Worm (Caenorhabditis elegans) whole organism, L4 larva: ENCODE results near the gene E02H9.9.

ENCODE experiments used
- D1046.2 ChIP-seq: fragments of 200-800 bp; sonication (Bioruptor generic); IDR thresholded peaks from 2 replicates; pipeline ENCODE4 v1.3.6; 2022; ENCODE audit warnings: missing genetic modification characterization, missing compliant biosample characterization
- F44E2.7 ChIP-seq: fragments of 200-800 bp; sonication (Bioruptor generic); IDR thresholded peaks from 2 replicates; pipeline ENCODE4 v2.1.2; 2022; ENCODE audit warnings: missing genetic modification characterization, missing compliant biosample characterization
- Y48G9A.11 ChIP-seq: fragments of 200-800 bp; sonication (Bioruptor generic); IDR thresholded peaks from 2 replicates; pipeline ENCODE4 v1.3.6; 2022; ENCODE audit warnings: missing genetic modification reagents, missing genetic modification characterization, missing compliant biosample characterization
- aha-1 ChIP-seq: fragments of 150-350 bp; peaks from one replicate; lab custom pipeline; 2014; ENCODE audit warnings: missing biosample characterization, missing genetic modification characterization
- ama-1 ChIP-seq: fragments of 150-350 bp; optimal IDR thresholded peaks from 2 replicates; lab custom pipeline; 2014; ENCODE audit warnings: inconsistent platforms, mixed read lengths
- arid-1 ChIP-seq: fragments of 200-800 bp; sonication (Bioruptor generic); conservative IDR thresholded peaks from 2 replicates; pipeline ENCODE4 v1.3.6; 2022; ENCODE audit warnings: missing genetic modification reagents, missing genetic modification characterization, missing compliant biosample characterization
- ceh-28 ChIP-seq: fragments of 150-350 bp; optimal IDR thresholded peaks from 2 replicates; lab custom pipeline; 2014; ENCODE audit warnings: missing biosample characterization, missing genetic modification reagents, missing genetic modification characterization
- ceh-32 ChIP-seq: sonication (generic microtip); optimal IDR thresholded peaks from 2 replicates; lab custom pipeline; 2016; ENCODE audit warnings: mild to moderate bottlenecking, missing genetic modification characterization, missing compliant biosample characterization; ENCODE audit not compliant: poor library complexity
- ces-1 ChIP-seq: fragments of 150-350 bp; sonication (generic microtip); optimal IDR thresholded peaks from 4 replicates; lab custom pipeline; 2014; ENCODE audit warnings: missing biosample characterization, missing genetic modification reagents, missing genetic modification characterization
- ctbp-1 ChIP-seq: fragments of 200-800 bp; sonication (Bioruptor generic); IDR thresholded peaks from 2 replicates; pipeline ENCODE4 v1.3.6; 2022; ENCODE audit warnings: missing genetic modification reagents, missing genetic modification characterization, missing compliant biosample characterization
- daf-16 ChIP-seq, 3 experiments: sonication (generic microtip); optimal IDR thresholded peaks; 2 replicates each; lab custom pipeline; 2016 to 2017; ENCODE audit warnings: missing genetic modification characterization in 3 of 3, missing genetic modification reagents in 3 of 3, mild to moderate bottlenecking in 2 of 3, missing compliant biosample characterization in 2 of 3, missing biosample characterization in 1 of 3, moderate library complexity in 1 of 3
- dmd-6 ChIP-seq: fragments of 200-800 bp; sonication (Bioruptor generic); IDR thresholded peaks from 2 replicates; pipeline ENCODE4 v1.3.6; 2022; ENCODE audit warnings: missing genetic modification reagents, missing genetic modification characterization, missing compliant biosample characterization
- dmd-8 ChIP-seq: fragments of 200-800 bp; sonication (Bioruptor generic); IDR thresholded peaks from 2 replicates; pipeline ENCODE4 v1.3.6; 2022; ENCODE audit warnings: missing genetic modification characterization, missing compliant biosample characterization
- duxl-1 ChIP-seq: sonication (generic microtip); optimal IDR thresholded peaks from 2 replicates; lab custom pipeline; 2016; ENCODE audit warnings: mild to moderate bottlenecking, missing genetic modification characterization, moderate library complexity, missing compliant biosample characterization; ENCODE audit not compliant: poor library complexity
- dve-1 ChIP-seq: sonication (generic microtip); optimal IDR thresholded peaks from 2 replicates; lab custom pipeline; 2017; ENCODE audit warnings: antibody characterized with exemption, mild to moderate bottlenecking, missing genetic modification characterization, missing compliant biosample characterization; ENCODE audit not compliant: insufficient read depth
- egl-27 ChIP-seq: sonication (generic microtip); optimal IDR thresholded peaks from 3 replicates; lab custom pipeline; 2017; ENCODE audit warnings: missing biosample characterization, missing genetic modification reagents, missing genetic modification characterization
- egl-43 ChIP-seq: fragments of 200-800 bp; sonication (Bioruptor generic); IDR thresholded peaks from 2 replicates; pipeline ENCODE4 v1.3.6; 2022; ENCODE audit warnings: missing genetic modification reagents, missing genetic modification characterization, missing compliant biosample characterization
- gei-8 ChIP-seq: fragments of 200-800 bp; sonication (Bioruptor generic); optimal IDR thresholded peaks from 2 replicates; lab custom pipeline; 2018; ENCODE audit warnings: mild to moderate bottlenecking, missing genetic modification characterization, missing compliant biosample characterization
- hlh-11 ChIP-seq: fragments of 200-800 bp; sonication (Bioruptor generic); optimal IDR thresholded peaks from 2 replicates; lab custom pipeline; 2018; ENCODE audit warnings: mild to moderate bottlenecking, missing genetic modification characterization, missing compliant biosample characterization
- hlh-30 ChIP-seq: sonication (generic microtip); optimal IDR thresholded peaks from 2 replicates; lab custom pipeline; 2017; ENCODE audit warnings: antibody characterized with exemption, mild to moderate bottlenecking, missing genetic modification characterization, missing compliant biosample characterization; ENCODE audit not compliant: insufficient read depth
- lim-7 ChIP-seq: fragments of 200-800 bp; sonication (Bioruptor generic); IDR thresholded peaks from 2 replicates; pipeline ENCODE4 v1.3.6; 2022; ENCODE audit warnings: missing genetic modification characterization, missing compliant biosample characterization
- lin-1 ChIP-seq: fragments of 200-800 bp; sonication (Bioruptor generic); IDR thresholded peaks from 2 replicates; pipeline ENCODE4 v1.3.6; 2022; ENCODE audit warnings: missing genetic modification reagents, missing genetic modification characterization, missing compliant biosample characterization
- lin-13 ChIP-seq: fragments of 150-350 bp; optimal IDR thresholded peaks from 2 replicates; lab custom pipeline; 2014; ENCODE audit warnings: missing biosample characterization, missing genetic modification reagents, missing genetic modification characterization
- lin-15B ChIP-seq: fragments of 150-350 bp; sonication (generic microtip); optimal IDR thresholded peaks from 3 replicates; lab custom pipeline; 2014; ENCODE audit warnings: missing biosample characterization, missing genetic modification characterization
- lin-38 ChIP-seq: fragments of 200-800 bp; sonication (Bioruptor generic); IDR thresholded peaks from 2 replicates; pipeline ENCODE4 v1.3.6; 2022; ENCODE audit warnings: missing genetic modification reagents, missing genetic modification characterization, missing compliant biosample characterization
- lsy-2 ChIP-seq, 2 experiments: fragments of 150-350 bp in 1 of 2; sonication (generic microtip) in 1 of 2; optimal IDR thresholded peaks; 2 replicates each; lab custom pipeline; 2014 to 2017; ENCODE audit warnings: missing biosample characterization in 2 of 2, missing genetic modification characterization in 2 of 2
- madf-5 ChIP-seq, 2 experiments: fragments of 200-800 bp; sonication (Bioruptor generic); IDR thresholded peaks; 2 replicates each; pipeline ENCODE4 v1.3.6; 2022; ENCODE audit warnings: missing compliant biosample characterization in 2 of 2, missing genetic modification characterization in 2 of 2
- madf-9 ChIP-seq: fragments of 200-800 bp; sonication (Bioruptor generic); conservative IDR thresholded peaks from 2 replicates; pipeline ENCODE4 v1.3.6; 2022; ENCODE audit warnings: missing genetic modification reagents, missing genetic modification characterization, missing compliant biosample characterization
- mdl-1 ChIP-seq, 2 experiments: fragments of 150-350 bp in 1 of 2; sonication (generic microtip) in 1 of 2; optimal IDR thresholded peaks; 2 replicates each; lab custom pipeline; 2014 to 2017; ENCODE audit warnings: missing biosample characterization in 2 of 2, missing genetic modification characterization in 2 of 2
- mdt-29 ChIP-seq: fragments of 200-800 bp; sonication (Bioruptor generic); IDR thresholded peaks from 2 replicates; pipeline ENCODE4 v1.3.6; 2022; ENCODE audit warnings: missing genetic modification reagents, missing genetic modification characterization, missing compliant biosample characterization
- mep-1 ChIP-seq: fragments of 150-350 bp; sonication (generic microtip); optimal IDR thresholded peaks from 3 replicates; lab custom pipeline; 2014; ENCODE audit warnings: missing biosample characterization, missing genetic modification characterization
- mes-2 ChIP-seq: sonication (generic microtip); optimal IDR thresholded peaks from 2 replicates; lab custom pipeline; 2016; ENCODE audit warnings: missing genotype, mild to moderate bottlenecking, missing genetic modification characterization, missing compliant biosample characterization; ENCODE audit not compliant: poor library complexity, severe bottlenecking
- mxl-2 ChIP-seq: fragments of 200-800 bp; sonication (Bioruptor generic); conservative IDR thresholded peaks from 2 replicates; pipeline ENCODE4 v1.3.6; 2022; ENCODE audit warnings: missing genetic modification reagents, missing genetic modification characterization, missing compliant biosample characterization
- nhr-11 ChIP-seq: fragments of 150-350 bp; optimal IDR thresholded peaks from 2 replicates; lab custom pipeline; 2014; ENCODE audit warnings: missing biosample characterization, missing genetic modification characterization
- nhr-237 ChIP-seq: sonication (generic microtip); optimal IDR thresholded peaks from 2 replicates; lab custom pipeline; 2017; ENCODE audit warnings: missing biosample characterization, missing genetic modification characterization
- nhr-25 ChIP-seq: sonication (generic microtip); optimal IDR thresholded peaks from 2 replicates; lab custom pipeline; 2017; ENCODE audit warnings: missing genetic modification characterization, mild to moderate bottlenecking, missing compliant biosample characterization, antibody characterized with exemption, moderate library complexity, borderline replicate concordance; ENCODE audit not compliant: insufficient read depth
- nhr-28 ChIP-seq: fragments of 150-350 bp; optimal IDR thresholded peaks from 2 replicates; lab custom pipeline; 2014; ENCODE audit warnings: missing biosample characterization, missing genetic modification characterization
- nhr-6 ChIP-seq: fragments of 150-350 bp; optimal IDR thresholded peaks from 2 replicates; lab custom pipeline; 2014; ENCODE audit warnings: missing biosample characterization, missing genetic modification characterization
- pha-4 ChIP-seq, 2 experiments: fragments of 150-350 bp in 1 of 2; fragments of 200-800 bp in 1 of 2; sonication (Bioruptor generic) in 1 of 2; IDR thresholded peaks in 1 of 2; optimal IDR thresholded peaks in 1 of 2; 2 replicates each; pipeline versions ENCODE4 v1.3.6 to Lab custom; 2014 to 2022; ENCODE audit warnings: missing genetic modification characterization in 2 of 2, missing genetic modification reagents in 2 of 2, missing biosample characterization in 1 of 2, missing compliant biosample characterization in 1 of 2
- rbr-2 ChIP-seq: sonication (generic microtip); optimal IDR thresholded peaks from 2 replicates; lab custom pipeline; 2016; ENCODE audit warnings: missing genotype, missing genetic modification characterization, missing compliant biosample characterization
- unc-39 ChIP-seq: sonication (generic microtip); optimal IDR thresholded peaks from 2 replicates; lab custom pipeline; 2017; ENCODE audit warnings: missing biosample characterization, missing genetic modification characterization
- unc-62 ChIP-seq, 3 experiments: fragments of 150-350 bp in 1 of 3; sonication (generic microtip); optimal IDR thresholded peaks in 2 of 3; peaks in 1 of 3; 1 replicate in 1 of 3; 2 replicates in 2 of 3; lab custom pipeline; 2014 to 2017; ENCODE audit warnings: missing biosample characterization in 3 of 3, missing genetic modification characterization in 3 of 3, missing genetic modification reagents in 3 of 3, missing genotype in 1 of 3

The E02H9.9 gene

ce11 chrIII:2421226-2421625 is 46.9 kb downstream of the E02H9.9 start:
- TF ChIP-seq nhr-237 (tag; lab: Kevin White, UChicago) = no peak
- TF ChIP-seq unc-62 (GFP tag; optimal IDR thresholded peaks at IDR 0.05 in 1 of 2; lab: Kevin White, UChicago) = peak in 1 of 2 experiments; percentile 12
- no peak for TF ChIP-seq unc-62 (tag; optimal IDR thresholded peaks at IDR 0.05; lab: Kevin White, UChicago)
- TF ChIP-seq nhr-11 (tag; lab: Kevin White, UChicago) = no peak
- TF ChIP-seq dmd-8 (GFP tag; lab: Robert Waterston, UW) = no peak
- no peak for TF ChIP-seq madf-9
- peak; percentile 53 for TF ChIP-seq aha-1 (tag; lab: Kevin White, UChicago)
- TF ChIP-seq madf-5 (GFP tag; IDR thresholded peaks at IDR 0.05; lab: Robert Waterston, UW) = no peak
- peak; percentile 60; the same call in 1 of the 2 replicates for TF ChIP-seq egl-43 (GFP tag; lab: Robert Waterston, UW)

ce11 chrIII:2419504-2419903 is 48.6 kb downstream of the E02H9.9 start:
- TF ChIP-seq F44E2.7 (0 out of 2 replicates have a peak, but pooled peaks have one; percentile 60), ama-1 (lab: Kevin White, UChicago) (no peak), lin-38 (GFP tag; lab: Robert Waterston, UW) (peak; percentile 8), ceh-28 (tag; lab: Kevin White, UChicago) (peak; percentile 90), ces-1 (GFP tag; lab: Kevin White, UChicago) (no peak)

ce11 chrIII:2418981-2419380 is 49.1 kb downstream of the E02H9.9 start:
- no peak for TF ChIP-seq lim-7 (GFP tag; lab: Robert Waterston, UW)
- TF ChIP-seq aha-1 (tag; lab: Kevin White, UChicago) = peak; percentile 76
- TF ChIP-seq duxl-1 = no peak
- no peak for TF ChIP-seq madf-9
- TF ChIP-seq lin-15B = no peak

DNA sequence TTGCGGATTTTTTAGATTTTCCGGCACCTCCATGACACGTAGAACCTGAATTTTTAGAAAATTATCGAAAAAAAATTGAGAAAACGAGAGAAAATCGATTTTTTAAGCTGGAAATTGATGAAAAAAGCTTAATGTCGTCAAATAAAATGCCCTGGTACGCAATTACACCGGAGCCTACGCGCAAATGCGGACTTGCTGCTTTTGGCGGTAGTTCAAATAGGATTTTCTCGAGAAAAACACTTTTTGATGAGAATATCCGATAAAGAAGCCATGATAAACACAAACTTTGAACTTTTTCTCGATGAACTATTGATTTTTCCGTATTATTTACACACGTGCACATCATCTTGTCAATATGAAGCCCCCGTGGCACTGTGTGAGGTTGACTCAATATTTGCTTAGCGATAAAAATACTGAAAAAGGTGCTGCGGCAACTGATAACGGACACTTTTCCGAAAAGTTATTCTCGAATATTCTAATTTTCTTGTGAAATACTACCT is 49.9 kb downstream of the E02H9.9 start, which contains the start of the genes W04B5.5 and W04B5.3:
Gene W04B5.5, minus strand, starts transcription at position 51 of the 500 bp plus-strand sequence.
Gene W04B5.3, plus strand, starts transcription at position 356 of the 500 bp plus-strand sequence.
- peak in 1 of 2 experiments; percentile 62 for TF ChIP-seq lsy-2 (tag; optimal IDR thresholded peaks at IDR 0.05; lab: Kevin White, UChicago)
- peak; percentile 37 for TF ChIP-seq mep-1 (tag; lab: Kevin White, UChicago)
- TF ChIP-seq unc-62 (GFP tag; optimal IDR thresholded peaks at IDR 0.05 in 1 of 2; lab: Kevin White, UChicago) = peak in 1 of 2 experiments; percentile 63
- TF ChIP-seq unc-62 (tag; optimal IDR thresholded peaks at IDR 0.05; lab: Kevin White, UChicago) = no peak
- no peak for TF ChIP-seq rbr-2 (tag; lab: Kevin White, UChicago)
- peak; percentile 9 for TF ChIP-seq nhr-6 (tag; lab: Kevin White, UChicago)
- TF ChIP-seq ctbp-1 (GFP tag; lab: Robert Waterston, UW) = no peak
- TF ChIP-seq nhr-25 (tag; lab: Kevin White, UChicago) = no peak
- peak; percentile 41 for TF ChIP-seq hlh-30 (tag; lab: Kevin White, UChicago)
- no peak for TF ChIP-seq mxl-2 (GFP tag; lab: Robert Waterston, UW)
- TF ChIP-seq aha-1 (tag; lab: Kevin White, UChicago) = peak; percentile 62
- peak in 1 of 2 experiments; percentile 51 for TF ChIP-seq mdl-1 (tag; optimal IDR thresholded peaks at IDR 0.05; lab: Kevin White, UChicago)
- peak; percentile 67 for TF ChIP-seq dve-1 (tag; lab: Kevin White, UChicago)
- TF ChIP-seq gei-8 (GFP tag; lab: Kevin White, UChicago) = no peak
- peak; percentile 57 for TF ChIP-seq hlh-11 (tag; lab: Kevin White, UChicago)
- peak; percentile 62 for TF ChIP-seq Y48G9A.11 (GFP tag; lab: Robert Waterston, UW)
- TF ChIP-seq lin-1 (GFP tag; lab: Robert Waterston, UW) = no peak
- peak in 1 of 2 experiments; percentile 23 for TF ChIP-seq daf-16 (GFP tag; optimal IDR thresholded peaks at IDR 0.05; lab: Kevin White, UChicago)
- peak; percentile 97 for TF ChIP-seq daf-16 (tag; optimal IDR thresholded peaks at IDR 0.05; lab: Kevin White, UChicago)
- no peak for TF ChIP-seq ceh-32 (tag; lab: Kevin White, UChicago)
- TF ChIP-seq mdt-29 (GFP tag; lab: Robert Waterston, UW) = 0 out of 2 replicates have a peak, but pooled peaks have one; percentile 14
- peak; percentile 63 for TF ChIP-seq mes-2 (tag; lab: Kevin White, UChicago)
- TF ChIP-seq egl-27 (tag; lab: Kevin White, UChicago) = no peak
- peak; percentile 59 for TF ChIP-seq dmd-6 (GFP tag; lab: Robert Waterston, UW)
- no peak for TF ChIP-seq madf-9
- peak; percentile 65 for TF ChIP-seq lin-38 (GFP tag; lab: Robert Waterston, UW)
- TF ChIP-seq unc-39 (tag; lab: Kevin White, UChicago) = no peak
- peak; percentile 34 for TF ChIP-seq lin-13 (GFP tag; lab: Kevin White, UChicago)
- peak; percentile 39 for TF ChIP-seq nhr-28 (tag; lab: Kevin White, UChicago)
- no peak for TF ChIP-seq D1046.2 (GFP tag; lab: Robert Waterston, UW)
- TF ChIP-seq arid-1 (GFP tag; lab: Robert Waterston, UW) = no peak
- TF ChIP-seq pha-4 (GFP tag; IDR thresholded peaks at IDR 0.05; lab: Robert Waterston, UW) = peak; percentile 60
- TF ChIP-seq pha-4 (tag; optimal IDR thresholded peaks at IDR 0.05; lab: Kevin White, UChicago) = no peak
